Worm (Caenorhabditis elegans) whole organism, mixed stage, embryonic: ENCODE results near the gene gap-2.

Experiments used
- bed-3 ChIP-seq: fragments of 200-800 bp; sonication (Bioruptor generic); optimal IDR thresholded peaks from 3 replicates; lab custom pipeline; 2018; ENCODE audit warnings: mild to moderate bottlenecking, missing genetic modification characterization, moderate library complexity, missing compliant biosample characterization
- blmp-1 ChIP-seq: fragments of 150-350 bp; optimal IDR thresholded peaks from 2 replicates; lab custom pipeline; 2014; ENCODE audit warnings: missing biosample characterization, missing genetic modification characterization
- ceh-39 ChIP-seq: fragments of 150-350 bp; optimal IDR thresholded peaks from 2 replicates; lab custom pipeline; 2014; ENCODE audit warnings: missing biosample characterization, missing genetic modification characterization
- ceh-43 ChIP-seq: fragments of 200-800 bp; sonication (Bioruptor generic); optimal IDR thresholded peaks from 2 replicates; lab custom pipeline; 2018; ENCODE audit warnings: mild to moderate bottlenecking, missing genetic modification characterization, moderate library complexity, missing compliant biosample characterization
- ceh-83 ChIP-seq: fragments of 200-800 bp; sonication (Bioruptor generic); optimal IDR thresholded peaks from 2 replicates; lab custom pipeline; 2018; ENCODE audit warnings: mild to moderate bottlenecking, missing genetic modification characterization, missing compliant biosample characterization
- ces-1 ChIP-seq: fragments of 150-350 bp; optimal IDR thresholded peaks from 2 replicates; lab custom pipeline; 2014; ENCODE audit warnings: missing biosample characterization, missing genetic modification reagents, missing genetic modification characterization
- drap-1 ChIP-seq: fragments of 200-800 bp; sonication (Bioruptor generic); optimal IDR thresholded peaks from 3 replicates; lab custom pipeline; 2018; ENCODE audit warnings: mild to moderate bottlenecking, missing genetic modification characterization, missing compliant biosample characterization
- elt-1 ChIP-seq: sonication (generic microtip); optimal IDR thresholded peaks from 2 replicates; lab custom pipeline; 2017; ENCODE audit warnings: missing genetic modification characterization, mild to moderate bottlenecking, missing compliant biosample characterization, antibody characterized with exemption, moderate library complexity, borderline replicate concordance; ENCODE audit not compliant: insufficient read depth
- flh-1 ChIP-seq: fragments of 200-800 bp; sonication (Bioruptor generic); optimal IDR thresholded peaks from 2 replicates; lab custom pipeline; 2018; ENCODE audit warnings: mild to moderate bottlenecking, missing genetic modification characterization, moderate library complexity, missing compliant biosample characterization
- ham-2 ChIP-seq: fragments of 200-800 bp; sonication (Bioruptor generic); optimal IDR thresholded peaks from 2 replicates; lab custom pipeline; 2018; ENCODE audit warnings: mild to moderate bottlenecking, missing genetic modification characterization, missing compliant biosample characterization
- hlh-1 ChIP-seq: fragments of 150-350 bp; optimal IDR thresholded peaks from 2 replicates; lab custom pipeline; 2014; ENCODE audit warnings: missing biosample characterization, missing genetic modification reagents, missing genetic modification characterization
- lin-32 ChIP-seq: fragments of 200-800 bp; sonication (Bioruptor generic); optimal IDR thresholded peaks from 2 replicates; lab custom pipeline; 2018; ENCODE audit warnings: mild to moderate bottlenecking, missing genetic modification characterization, missing compliant biosample characterization
- lsy-2 ChIP-seq: fragments of 150-350 bp; optimal IDR thresholded peaks from 2 replicates; lab custom pipeline; 2014; ENCODE audit warnings: missing biosample characterization, missing genetic modification characterization
- mab-5 ChIP-seq: fragments of 150-350 bp; optimal IDR thresholded peaks from 2 replicates; lab custom pipeline; 2014; ENCODE audit warnings: missing biosample characterization, missing genetic modification characterization
- mls-2 ChIP-seq: sonication (generic microtip); optimal IDR thresholded peaks from 2 replicates; lab custom pipeline; 2016; ENCODE audit warnings: mild to moderate bottlenecking, missing genetic modification characterization, moderate library complexity, missing compliant biosample characterization
- nhr-12 ChIP-seq: fragments of 150-350 bp; optimal IDR thresholded peaks from 2 replicates; lab custom pipeline; 2014; ENCODE audit warnings: missing biosample characterization, missing genetic modification characterization
- nhr-2 ChIP-seq: fragments of 150-350 bp; optimal IDR thresholded peaks from 2 replicates; lab custom pipeline; 2014; ENCODE audit warnings: missing biosample characterization, missing genetic modification characterization
- nhr-237 ChIP-seq: fragments of 150-350 bp; optimal IDR thresholded peaks from 2 replicates; lab custom pipeline; 2014; ENCODE audit warnings: missing biosample characterization, missing genetic modification characterization
- nhr-28 ChIP-seq: fragments of 150-350 bp; optimal IDR thresholded peaks from 2 replicates; lab custom pipeline; 2014; ENCODE audit warnings: missing biosample characterization, missing genetic modification characterization
- sem-2 ChIP-seq: fragments of 200-800 bp; sonication (Bioruptor generic); optimal IDR thresholded peaks from 2 replicates; lab custom pipeline; 2018; ENCODE audit warnings: mild to moderate bottlenecking, missing genetic modification characterization, missing compliant biosample characterization
- sptf-1 ChIP-seq: sonication (generic microtip); optimal IDR thresholded peaks from 2 replicates; lab custom pipeline; 2017; ENCODE audit warnings: mild to moderate bottlenecking, missing genetic modification characterization, moderate library complexity, missing compliant biosample characterization
- tbx-8 ChIP-seq: fragments of 200-800 bp; sonication (Bioruptor generic); optimal IDR thresholded peaks from 2 replicates; lab custom pipeline; 2018; ENCODE audit warnings: mild to moderate bottlenecking, missing genetic modification characterization, moderate library complexity, missing compliant biosample characterization
- unc-120 ChIP-seq: sonication (generic microtip); optimal IDR thresholded peaks from 2 replicates; lab custom pipeline; 2017; ENCODE audit warnings: missing genetic modification characterization, missing compliant biosample characterization; ENCODE audit not compliant: poor library complexity, severe bottlenecking
- unc-39 ChIP-seq: fragments of 150-350 bp; optimal IDR thresholded peaks from 2 replicates; lab custom pipeline; 2014; ENCODE audit warnings: missing biosample characterization, missing genetic modification characterization
- unc-62 ChIP-seq: fragments of 150-350 bp; optimal IDR thresholded peaks from 2 replicates; lab custom pipeline; 2014; ENCODE audit warnings: missing biosample characterization, missing genetic modification reagents, missing genetic modification characterization
- zip-8 ChIP-seq: fragments of 150-350 bp; optimal IDR thresholded peaks from 2 replicates; lab custom pipeline; 2014; ENCODE audit warnings: missing biosample characterization, missing genetic modification characterization

Gene gap-2

ce11 chrX:9556038-9556437 is 83.8 kb downstream of the gap-2 start:
- TF ChIP-seq bed-3 (no peak), unc-62 (GFP tag; lab: Kevin White, UChicago) (no peak), elt-1 (tag; lab: Kevin White, UChicago) (no peak), mab-5 (tag; lab: Kevin White, UChicago) (no peak), nhr-28 (tag; lab: Kevin White, UChicago) (no peak), zip-8 (tag; lab: Kevin White, UChicago) (no peak), blmp-1 (tag; lab: Kevin White, UChicago) (no peak), ceh-43 (GFP tag; lab: Kevin White, UChicago) (no peak), tbx-8 (no peak), nhr-237 (no peak), mls-2 (no peak)

- no peak for TF ChIP-seq zip-8 (tag; lab: Kevin White, UChicago)
- no peak for TF ChIP-seq unc-39 (tag; lab: Kevin White, UChicago)
- peak; percentile 1 for TF ChIP-seq sptf-1 (tag; lab: Kevin White, UChicago)
- TF ChIP-seq, all 35 proteins: peak for 1
Observed at ce11 chrX:9560931-9561330, 88.7 kb downstream of the gap-2 start.

ce11 chrX:9565881-9566280 is 93.6 kb downstream of the gap-2 start, which contains the start of gene moc-5:
Gene moc-5, minus strand, starts transcription at chrX:9565981.
- TF ChIP-seq ceh-39 (tag; lab: Kevin White, UChicago) (no peak), flh-1 (GFP tag; lab: Kevin White, UChicago) (no peak), bed-3 (no peak), nhr-28 (tag; lab: Kevin White, UChicago) (no peak), hlh-1 (tag; lab: Kevin White, UChicago) (no peak), zip-8 (tag; lab: Kevin White, UChicago) (no peak), elt-1 (tag; lab: Kevin White, UChicago) (no peak), ceh-83 (GFP tag; lab: Kevin White, UChicago) (no peak), ham-2 (no peak), mls-2 (no peak), unc-39 (tag; lab: Kevin White, UChicago) (no peak), lin-32 (GFP tag; lab: Kevin White, UChicago) (no peak), sem-2 (GFP tag; lab: Kevin White, UChicago) (no peak), unc-120 (no peak), ces-1 (GFP tag; lab: Kevin White, UChicago) (no peak), nhr-2 (no peak), lsy-2 (tag; lab: Kevin White, UChicago) (no peak), drap-1 (GFP tag; lab: Kevin White, UChicago) (no peak), nhr-12 (tag; lab: Kevin White, UChicago) (no peak)
